Worm (Caenorhabditis elegans): ENCODE measurements around the gene W08G11.3.

DNA sequence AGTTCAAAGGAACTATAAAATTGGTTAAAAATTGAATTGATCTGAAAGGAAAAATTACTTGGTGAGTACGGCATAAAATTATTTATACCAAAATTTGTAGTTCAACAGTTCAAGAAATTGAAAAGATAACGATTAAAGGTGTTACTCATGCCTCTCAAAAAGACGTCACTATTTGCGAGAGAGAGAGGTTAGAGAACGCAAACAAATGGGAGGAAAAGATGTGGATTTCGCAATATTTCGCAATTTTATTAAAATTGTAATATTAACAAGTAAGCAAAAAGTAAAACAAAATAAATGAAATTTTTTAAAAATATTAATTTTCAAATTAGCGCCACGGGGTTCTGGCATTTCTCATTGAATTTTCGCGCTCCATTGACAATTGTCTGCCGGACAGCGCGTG, 27.6 kb downstream of the W08G11.3 start, which contains the start of gene F13A7.11:
- TF ChIP-seq lin-13 (GFP tag; optimal IDR thresholded peaks at IDR 0.05) (no peak), nhr-237 (tag; optimal IDR thresholded peaks at IDR 0.05) (no peak), daf-16 (GFP tag; optimal IDR thresholded peaks at IDR 0.05) (peak in 1 of 2 experiments; percentile 7), daf-16 (tag; optimal IDR thresholded peaks at IDR 0.05) (peak; percentile 89), duxl-1 (tag; optimal IDR thresholded peaks at IDR 0.05; ENCODE audit: poor library complexity) (no peak), skn-1 (tag; optimal IDR thresholded peaks at IDR 0.05) (no peak), jun-1 (tag; optimal IDR thresholded peaks at IDR 0.05) (no peak)

All from whole organism, L4 larva.